Worm (Caenorhabditis elegans) whole organism, L3 larva: ENCODE measurements around the gene nsun-5.

Experiments
- nhr-77 ChIP-seq: fragments of 150-350 bp; optimal IDR thresholded peaks from 2 replicates; lab custom pipeline; 2014; ENCODE audit warnings: missing biosample characterization, missing genetic modification characterization
- pqm-1 ChIP-seq: fragments of 150-350 bp; optimal IDR thresholded peaks from 2 replicates; lab custom pipeline; 2017; ENCODE audit warnings: missing biosample characterization, missing genetic modification characterization, inconsistent platforms
- snpc-4 ChIP-seq: fragments of 150-350 bp; optimal IDR thresholded peaks from 2 replicates; lab custom pipeline; 2014; ENCODE audit warnings: missing biosample characterization, missing genetic modification characterization

DNA sequence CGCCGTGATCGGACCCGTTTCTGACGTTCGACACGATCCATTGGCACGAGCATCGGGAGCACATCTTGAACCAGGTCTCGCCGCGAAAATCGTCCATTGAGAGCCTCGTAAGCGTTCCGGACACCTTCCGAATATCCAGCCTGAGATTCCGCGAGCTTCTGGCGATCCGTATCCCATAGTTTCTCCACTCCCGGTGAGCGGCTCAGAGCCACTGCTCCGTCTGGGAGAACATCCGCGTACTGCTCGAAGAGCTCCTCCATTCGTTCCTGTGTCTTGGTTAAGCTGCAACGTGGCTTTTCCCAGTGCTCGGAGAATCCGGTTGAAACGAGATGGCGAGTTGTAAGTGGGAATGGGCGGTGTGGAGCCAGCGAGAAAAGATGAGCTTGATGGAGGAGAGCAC lies 35.7 kb downstream of the nsun-5 start:
- TF ChIP-seq nhr-77 (tag; lab: Kevin White, UChicago) (no peak), pqm-1 (tag; lab: Kevin White, UChicago) (no peak), snpc-4 (no peak)
